Fruit fly (Drosophila melanogaster) whole organism, embryonic: ENCODE data around the gene Eig71Ek.

Source experiments
- Asciz ChIP-seq: fragments of 200-800 bp; sonication (Bioruptor generic); optimal IDR thresholded peaks from 2 replicates; lab custom pipeline; 2017; ENCODE audit warnings: missing biosample characterization, mild to moderate bottlenecking, missing genetic modification characterization, missing genetic modification reagents
- Atf3 ChIP-seq: fragments of 200-800 bp; sonication (Bioruptor generic); optimal IDR thresholded peaks from 3 replicates; lab custom pipeline; 2016; ENCODE audit warnings: missing biosample characterization, missing genetic modification characterization
- BtbVII ChIP-seq: fragments of 200-800 bp; sonication (Bioruptor generic); optimal IDR thresholded peaks from 3 replicates; lab custom pipeline; 2017; ENCODE audit warnings: missing biosample characterization, mild to moderate bottlenecking, missing genetic modification characterization
- CG10274 ChIP-seq: fragments of 200-800 bp; sonication (Bioruptor generic); optimal IDR thresholded peaks from 3 replicates; lab custom pipeline; 2017; ENCODE audit warnings: missing biosample characterization, mild to moderate bottlenecking, missing genetic modification characterization
- CG11695 ChIP-seq: fragments of 200-800 bp; sonication (Bioruptor generic); IDR thresholded peaks from 3 replicates; pipeline ENCODE4 v1.3.6; 2022; ENCODE audit warnings: missing biosample characterization, missing genetic modification characterization
- CG13123 ChIP-seq: fragments of 200-800 bp; sonication (Bioruptor generic); optimal IDR thresholded peaks from 2 replicates; lab custom pipeline; 2016; ENCODE audit warnings: missing biosample characterization, missing genetic modification characterization
- CG14014 ChIP-seq: fragments of 200-800 bp; sonication (Bioruptor generic); IDR thresholded peaks from 2 replicates; pipeline ENCODE4 v1.3.6; 2022; ENCODE audit warnings: missing biosample characterization, missing genetic modification characterization
- CG14667 ChIP-seq: fragments of 200-800 bp; sonication (Bioruptor generic); IDR thresholded peaks from 2 replicates; pipeline ENCODE4 v1.3.6; 2022; ENCODE audit warnings: missing biosample characterization, missing genetic modification characterization
- CG15011 ChIP-seq: fragments of 200-800 bp; sonication (Bioruptor generic); optimal IDR thresholded peaks from 3 replicates; lab custom pipeline; 2018; ENCODE audit warnings: missing biosample characterization, mild to moderate bottlenecking, missing genetic modification characterization
- CG18619 ChIP-seq: fragments of 200-800 bp; sonication (Bioruptor generic); optimal IDR thresholded peaks from 3 replicates; lab custom pipeline; 2017; ENCODE audit warnings: missing biosample characterization, mild to moderate bottlenecking, missing genetic modification characterization
- CG31224 ChIP-seq: fragments of 200-800 bp; sonication (Bioruptor generic); IDR thresholded peaks from 2 replicates; pipeline ENCODE4 v1.3.6; 2022; ENCODE audit warnings: missing biosample characterization, missing genetic modification characterization
- CG32532 ChIP-seq: fragments of 200-800 bp; sonication (Bioruptor generic); IDR thresholded peaks from 2 replicates; pipeline ENCODE4 v1.3.6; 2022; ENCODE audit warnings: missing biosample characterization, missing genetic modification characterization
- CG32772 ChIP-seq: fragments of 200-800 bp; sonication (Bioruptor generic); IDR thresholded peaks from 2 replicates; pipeline ENCODE4 v1.3.6; 2022; ENCODE audit warnings: missing biosample characterization, missing genetic modification characterization
- CG34224 ChIP-seq: fragments of 200-800 bp; sonication (Bioruptor generic); IDR thresholded peaks from 3 replicates; pipeline ENCODE4 v1.3.6; 2022; ENCODE audit warnings: missing biosample characterization, missing genetic modification characterization; ENCODE audit not compliant: partially characterized antibody
- CG34376 ChIP-seq: fragments of 200-800 bp; sonication (Bioruptor generic); optimal IDR thresholded peaks from 2 replicates; lab custom pipeline; 2018; ENCODE audit warnings: missing biosample characterization, mild to moderate bottlenecking, missing genetic modification characterization
- CG7556 ChIP-seq: fragments of 200-800 bp; sonication (Bioruptor generic); optimal IDR thresholded peaks from 2 replicates; lab custom pipeline; 2017; ENCODE audit warnings: missing biosample characterization, mild to moderate bottlenecking, missing genetic modification characterization
- CG7987 ChIP-seq: fragments of 200-800 bp; sonication (Bioruptor generic); optimal IDR thresholded peaks from 2 replicates; lab custom pipeline; 2018; ENCODE audit warnings: missing biosample characterization, mild to moderate bottlenecking, missing genetic modification characterization, moderate library complexity
- CG8281 ChIP-seq: fragments of 200-800 bp; sonication (Bioruptor generic); optimal IDR thresholded peaks from 2 replicates; lab custom pipeline; 2018; ENCODE audit warnings: missing biosample characterization, mild to moderate bottlenecking, missing genetic modification characterization, moderate library complexity
- CG8359 ChIP-seq: fragments of 200-800 bp; sonication (Bioruptor generic); optimal IDR thresholded peaks from 2 replicates; lab custom pipeline; 2017; ENCODE audit warnings: missing biosample characterization, mild to moderate bottlenecking, missing genetic modification characterization, borderline replicate concordance
- CG8924 ChIP-seq: fragments of 200-800 bp; optimal IDR thresholded peaks from 3 replicates; lab custom pipeline; 2019; ENCODE audit warnings: missing biosample characterization, mild to moderate bottlenecking, missing genetic modification characterization, moderate library complexity
- CG9215 ChIP-seq: fragments of 200-800 bp; sonication (Bioruptor generic); IDR thresholded peaks from 2 replicates; pipeline ENCODE4 v1.3.6; 2022; ENCODE audit warnings: missing biosample characterization, missing genetic modification characterization
- CG9609 ChIP-seq: fragments of 200-800 bp; sonication (Bioruptor generic); optimal IDR thresholded peaks from 3 replicates; lab custom pipeline; 2016; ENCODE audit warnings: missing biosample characterization, missing genetic modification characterization
- CoRest ChIP-seq: fragments of 200-800 bp; sonication (Bioruptor generic); optimal IDR thresholded peaks from 3 replicates; lab custom pipeline; 2018; ENCODE audit warnings: missing biosample characterization, mild to moderate bottlenecking, missing genetic modification characterization, moderate library complexity
- Dip3 ChIP-seq: fragments of 200-800 bp; sonication (Bioruptor generic); optimal IDR thresholded peaks from 3 replicates; lab custom pipeline; 2016; ENCODE audit warnings: missing biosample characterization, missing genetic modification characterization
- Dll ChIP-seq: fragments of 200-800 bp; sonication (Bioruptor generic); IDR thresholded peaks from 4 replicates; pipeline ENCODE4 v1.3.6; 2022; ENCODE audit warnings: missing biosample characterization, missing genetic modification characterization; ENCODE audit not compliant: partially characterized antibody
- Elba2 ChIP-seq: fragments of 200-800 bp; sonication (Bioruptor generic); optimal IDR thresholded peaks from 3 replicates; lab custom pipeline; 2016; ENCODE audit warnings: missing biosample characterization, missing genetic modification characterization
- H2.0 ChIP-seq: fragments of 200-800 bp; sonication (Bioruptor generic); IDR thresholded peaks from 2 replicates; pipeline ENCODE4 v1.3.6; 2022; ENCODE audit warnings: missing biosample characterization, missing genetic modification characterization
- MBD-R2 ChIP-seq: fragments of 200-800 bp; sonication (Bioruptor generic); IDR thresholded peaks from 2 replicates; pipeline ENCODE4 v1.3.6; 2022; ENCODE audit warnings: missing biosample characterization, missing genetic modification characterization
- Max ChIP-seq: fragments of 200-800 bp; sonication (Bioruptor generic); optimal IDR thresholded peaks from 2 replicates; lab custom pipeline; 2016; ENCODE audit warnings: missing biosample characterization, mild to moderate bottlenecking, missing genetic modification characterization
- Ssrp ChIP-seq: fragments of 200-800 bp; sonication (Bioruptor generic); optimal IDR thresholded peaks from 2 replicates; lab custom pipeline; 2018; ENCODE audit warnings: missing biosample characterization, mild to moderate bottlenecking, missing genetic modification characterization, moderate library complexity
- amos ChIP-seq: fragments of 200-800 bp; sonication (Bioruptor generic); IDR thresholded peaks from 2 replicates; pipeline ENCODE4 v1.3.6; 2022; ENCODE audit warnings: missing biosample characterization, missing genetic modification characterization; ENCODE audit not compliant: partially characterized antibody
- bab2 ChIP-seq: fragments of 200-800 bp; sonication (Bioruptor generic); optimal IDR thresholded peaks from 2 replicates; lab custom pipeline; 2016; ENCODE audit warnings: missing biosample characterization, missing genetic modification characterization
- dati ChIP-seq: fragments of 200-800 bp; sonication (Bioruptor generic); IDR thresholded peaks from 2 replicates; pipeline ENCODE4 v1.3.6; 2022; ENCODE audit warnings: missing biosample characterization, missing genetic modification characterization
- dimm ChIP-seq: fragments of 200-800 bp; sonication (Bioruptor generic); IDR thresholded peaks from 2 replicates; pipeline ENCODE4 v1.3.6; 2022; ENCODE audit warnings: missing biosample characterization, missing genetic modification characterization
- eve ChIP-seq, 2 experiments: fragments of >200 bp; optimal IDR thresholded peaks; 2 replicates each; lab custom pipeline; 2017; ENCODE audit warnings: missing biosample characterization in 2 of 2, missing genetic modification characterization in 2 of 2
- eyg ChIP-seq: fragments of 200-800 bp; sonication (Bioruptor generic); optimal IDR thresholded peaks from 3 replicates; lab custom pipeline; 2016; ENCODE audit warnings: missing biosample characterization, missing genetic modification characterization
- fd64A ChIP-seq: fragments of 200-800 bp; sonication (Bioruptor generic); optimal IDR thresholded peaks from 3 replicates; lab custom pipeline; 2018; ENCODE audit warnings: missing biosample characterization, mild to moderate bottlenecking, missing genetic modification characterization
- jing ChIP-seq: fragments of 200-800 bp; sonication (Bioruptor generic); optimal IDR thresholded peaks from 2 replicates; lab custom pipeline; 2018; ENCODE audit warnings: missing biosample characterization, mild to moderate bottlenecking, missing genetic modification characterization
- lola ChIP-seq, 3 experiments: fragments of >200 bp in 2 of 3; fragments of 200-800 bp in 1 of 3; sonication (Bioruptor generic) in 1 of 3; optimal IDR thresholded peaks; 2 replicates each; lab custom pipeline; 2017 to 2019; ENCODE audit warnings: missing biosample characterization in 3 of 3, missing genetic modification characterization in 3 of 3, mild to moderate bottlenecking in 1 of 3, moderate library complexity in 1 of 3
- mam ChIP-seq: fragments of 200-800 bp; sonication (Bioruptor generic); optimal IDR thresholded peaks from 3 replicates; lab custom pipeline; 2016; ENCODE audit warnings: missing biosample characterization, missing genetic modification characterization
- phol ChIP-seq: fragments of 200-800 bp; sonication (Bioruptor generic); optimal IDR thresholded peaks from 3 replicates; lab custom pipeline; 2018; ENCODE audit warnings: missing biosample characterization, mild to moderate bottlenecking, missing genetic modification characterization, moderate library complexity
- pita ChIP-seq: fragments of 200-800 bp; sonication (Bioruptor generic); optimal IDR thresholded peaks from 2 replicates; lab custom pipeline; 2017; ENCODE audit warnings: missing biosample characterization, mild to moderate bottlenecking, missing genetic modification characterization
- psq ChIP-seq: fragments of 200-800 bp; sonication (Bioruptor generic); optimal IDR thresholded peaks from 2 replicates; lab custom pipeline; 2017; ENCODE audit warnings: missing biosample characterization, missing genetic modification characterization
- sens ChIP-seq: fragments of 200-800 bp; sonication (Bioruptor generic); peaks from one replicate; lab custom pipeline; 2016; ENCODE audit warnings: missing biosample characterization, missing genetic modification characterization
- sna ChIP-seq: fragments of 200-800 bp; sonication (Bioruptor generic); IDR thresholded peaks from 2 replicates; pipeline ENCODE4 v1.3.6; 2022; ENCODE audit warnings: missing biosample characterization, missing genetic modification characterization; ENCODE audit not compliant: partially characterized antibody
- stc ChIP-seq: fragments of 200-800 bp; sonication (Bioruptor generic); IDR thresholded peaks from 2 replicates; pipeline ENCODE4 v1.3.6; 2022; ENCODE audit warnings: missing biosample characterization, missing genetic modification characterization
- trh ChIP-seq: fragments of 200-800 bp; sonication (Bioruptor generic); optimal IDR thresholded peaks from 2 replicates; lab custom pipeline; 2016; ENCODE audit warnings: missing biosample characterization, missing genetic modification characterization
- usp ChIP-seq: fragments of >200 bp; optimal IDR thresholded peaks from 2 replicates; lab custom pipeline; 2017; ENCODE audit warnings: missing biosample characterization, missing genetic modification characterization
- z ChIP-seq: fragments of 200-800 bp; sonication (Bioruptor generic); IDR thresholded peaks from 3 replicates; pipeline ENCODE4 v1.3.6; 2022; ENCODE audit warnings: missing biosample characterization, missing genetic modification characterization
- zen ChIP-seq: fragments of 200-800 bp; sonication (Bioruptor generic); optimal IDR thresholded peaks from 3 replicates; lab custom pipeline; 2018; ENCODE audit warnings: missing biosample characterization, mild to moderate bottlenecking, missing genetic modification characterization, moderate library complexity

The Eig71Ek gene

DNA sequence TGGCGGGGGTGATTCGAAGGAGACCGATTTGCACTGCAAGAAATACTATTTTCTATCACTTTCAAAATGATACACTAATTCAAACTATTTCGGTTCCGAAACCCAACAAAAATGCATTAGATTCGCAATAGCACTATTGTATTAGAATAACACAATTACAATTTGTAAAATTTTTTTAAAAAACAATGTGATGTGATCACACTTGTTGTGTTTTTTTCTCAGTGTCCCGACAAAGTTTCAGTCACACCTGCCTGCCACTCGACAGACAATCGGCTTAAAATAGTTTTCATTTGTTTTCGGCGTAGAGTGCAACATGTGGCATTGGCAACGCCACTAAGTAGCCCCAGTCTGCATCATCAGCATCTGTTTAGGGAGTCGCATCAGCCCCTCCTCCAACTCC lies 14.1 kb downstream of the Eig71Ek start (continued):
- TF ChIP-seq lola (GFP tag; optimal IDR thresholded peaks at IDR 0.05; lab: Kevin White, UChicago) (peak in 1 of 3 experiments; percentile 89), dati (0 out of 2 replicates have a peak, but pooled peaks have one; percentile 32), fd64A (GFP tag; lab: Kevin White, UChicago) (peak; percentile 56), CG32772 (GFP tag; lab: Robert Waterston, UW) (peak; percentile 50; the same call in 1 of the 2 replicates), CG15011 (GFP tag; lab: Kevin White, UChicago) (no peak), BtbVII (GFP tag; lab: Kevin White, UChicago) (no peak), CG13123 (GFP tag; lab: Kevin White, UChicago) (peak; percentile 17), Ssrp (tag; lab: Kevin White, UChicago) (peak; percentile 78), CG14667 (0 out of 2 replicates have a peak, but pooled peaks have one; percentile 15), CG9609 (peak; percentile 50), CG9215 (GFP tag; lab: Robert Waterston, UW) (0 out of 2 replicates have a peak, but pooled peaks have one; percentile 13), usp (GFP tag; lab: Kevin White, UChicago) (no peak), CoRest (peak; percentile 71), CG34224 (no peak), bab2 (GFP tag; lab: Kevin White, UChicago) (peak; percentile 68), Asciz (GFP tag; lab: Kevin White, UChicago) (peak; percentile 42), H2.0 (peak; percentile 30; the same call in 1 of the 2 replicates), psq (GFP tag; lab: Kevin White, UChicago) (no peak), zen (tag; lab: Kevin White, UChicago) (peak; percentile 82), sens (peak; percentile 99), stc (GFP tag; lab: Robert Waterston, UW) (no peak), CG7987 (GFP tag; lab: Kevin White, UChicago) (no peak), CG34376 (GFP tag; lab: Kevin White, UChicago) (no peak), Dll (GFP tag; lab: Robert Waterston, UW) (no peak), mam (GFP tag; lab: Kevin White, UChicago) (peak; percentile 11), eve (GFP tag; optimal IDR thresholded peaks at IDR 0.05; lab: Kevin White, UChicago) (peak in 1 of 2 experiments; percentile 52), trh (GFP tag; lab: Kevin White, UChicago) (no peak), Atf3 (peak; percentile 78), CG8281 (tag; lab: Kevin White, UChicago) (peak; percentile 17), CG11695 (GFP tag; lab: Robert Waterston, UW) (0 out of 3 replicates have a peak, but pooled peaks have one; percentile 44), CG7556 (GFP tag; lab: Kevin White, UChicago) (peak; percentile 65), sna (GFP tag; lab: Robert Waterston, UW) (no peak), CG14014 (GFP tag; lab: Robert Waterston, UW) (no peak), Dip3 (no peak), MBD-R2 (no peak), eyg (GFP tag; lab: Kevin White, UChicago) (no peak), pita (GFP tag; lab: Kevin White, UChicago) (no peak), CG10274 (GFP tag; lab: Kevin White, UChicago) (no peak), Elba2 (GFP tag; lab: Kevin White, UChicago) (peak; percentile 9), CG31224 (GFP tag; lab: Robert Waterston, UW) (no peak), CG8924 (tag; lab: Kevin White, UChicago) (peak; percentile 67), amos (no peak), z (GFP tag; lab: Robert Waterston, UW) (0 out of 3 replicates have a peak, but pooled peaks have one; percentile 25), phol (tag; lab: Kevin White, UChicago) (peak; percentile 90), CG32532 (GFP tag; lab: Robert Waterston, UW) (no peak), CG18619 (peak; percentile 12), dimm (GFP tag; lab: Robert Waterston, UW) (0 out of 2 replicates have a peak, but pooled peaks have one; percentile 16), jing (GFP tag; lab: Kevin White, UChicago) (peak; percentile 50), Max (GFP tag; lab: Kevin White, UChicago) (no peak), CG8359 (GFP tag; lab: Kevin White, UChicago) (peak; percentile 59)
